Fruit fly (Drosophila melanogaster): ENCODE results near the gene nau.
A peak's percentile ranks its signal among the peaks of the same experiment; 100 is the strongest.

The nau gene

DNA sequence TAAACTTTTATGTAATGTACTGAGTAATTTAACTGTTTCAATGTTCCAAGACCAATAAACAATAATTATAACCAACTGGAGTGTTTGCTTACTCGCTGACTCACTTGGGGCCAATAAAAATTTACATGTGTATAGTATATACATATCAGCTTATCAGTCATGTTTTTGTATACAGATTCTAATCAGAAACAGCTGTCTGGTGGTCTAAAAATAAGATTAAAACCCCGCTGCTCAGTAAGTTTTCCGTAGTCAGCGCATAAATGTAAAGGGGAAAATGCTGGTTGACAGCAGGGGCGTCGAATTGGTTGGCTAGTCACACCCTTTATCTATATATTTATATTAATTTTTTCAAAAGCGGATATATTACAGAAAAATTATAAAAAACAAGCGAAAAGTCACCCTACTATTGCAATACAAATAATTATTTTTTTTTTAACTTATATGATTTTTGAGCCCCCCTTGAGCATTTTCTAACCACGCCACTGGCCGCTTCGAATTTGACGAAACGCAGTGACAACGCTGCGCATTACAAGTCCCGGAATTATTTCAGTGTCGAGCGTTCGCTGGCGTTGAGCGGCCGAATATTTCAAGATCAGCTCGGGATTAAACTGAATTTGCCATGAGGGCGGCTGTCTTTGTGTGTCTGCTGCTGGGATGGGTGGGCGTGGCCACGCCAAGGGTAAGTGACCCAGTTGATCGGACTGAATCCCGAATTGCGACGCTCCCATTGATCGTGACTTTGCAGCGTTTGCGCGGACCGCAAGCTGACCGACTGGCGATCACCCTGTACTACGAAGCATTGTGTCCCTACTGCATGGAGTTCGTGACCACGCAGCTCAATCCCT is 39.6 kb downstream of the nau start, which contains the start of gene GILT2:
Gene GILT2, plus strand, starts transcription at position 547 of the 845 bp plus-strand sequence.
- peak; percentile 89 for TF ChIP-seq noc (tag; optimal IDR thresholded peaks at IDR 0.05)

DNA sequence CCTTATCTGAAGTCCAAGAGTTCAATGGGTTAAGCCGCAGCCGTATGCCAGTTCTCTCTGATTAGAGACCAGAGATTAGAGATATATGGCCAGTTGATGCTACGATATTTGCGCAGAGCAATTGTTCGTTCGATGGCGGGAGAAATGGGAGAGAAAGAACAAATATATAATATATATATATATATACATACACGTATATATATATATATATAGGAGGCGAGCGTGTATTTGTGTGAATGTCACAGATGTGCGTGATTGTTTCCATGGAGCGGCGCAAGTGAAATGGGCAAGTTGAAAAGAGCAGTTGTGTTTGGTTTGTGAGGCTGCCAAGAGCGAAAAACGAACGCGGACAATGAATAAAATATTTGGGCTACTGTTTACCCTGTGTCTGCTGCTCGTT is 41.1 kb downstream of the nau start, which contains the start of gene GILT3:
Gene GILT3, plus strand, starts transcription at position 301 of the 400 bp plus-strand sequence.
- no peak for TF ChIP-seq noc (tag; optimal IDR thresholded peaks at IDR 0.05)

DNA sequence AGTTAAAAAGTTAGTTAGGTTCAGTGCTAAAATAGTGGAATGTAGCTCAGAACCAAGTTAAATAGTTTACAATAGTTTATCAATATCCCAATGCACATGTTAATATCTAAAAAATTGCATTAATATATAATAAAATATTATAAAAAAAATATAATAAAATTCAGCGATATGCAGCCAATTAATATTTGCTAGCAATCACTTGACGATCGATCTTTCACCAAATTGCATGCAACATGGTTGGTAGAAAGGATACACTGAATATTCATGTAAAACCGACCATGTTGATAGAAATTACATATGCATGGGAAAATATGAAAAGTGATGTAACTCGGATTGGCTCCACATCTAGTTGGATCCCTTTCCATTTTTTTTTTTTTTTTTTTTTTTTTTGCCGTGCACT is 42.5 kb downstream of the nau start:
- TF ChIP-seq noc (tag; optimal IDR thresholded peaks at IDR 0.05), result no peak

DNA sequence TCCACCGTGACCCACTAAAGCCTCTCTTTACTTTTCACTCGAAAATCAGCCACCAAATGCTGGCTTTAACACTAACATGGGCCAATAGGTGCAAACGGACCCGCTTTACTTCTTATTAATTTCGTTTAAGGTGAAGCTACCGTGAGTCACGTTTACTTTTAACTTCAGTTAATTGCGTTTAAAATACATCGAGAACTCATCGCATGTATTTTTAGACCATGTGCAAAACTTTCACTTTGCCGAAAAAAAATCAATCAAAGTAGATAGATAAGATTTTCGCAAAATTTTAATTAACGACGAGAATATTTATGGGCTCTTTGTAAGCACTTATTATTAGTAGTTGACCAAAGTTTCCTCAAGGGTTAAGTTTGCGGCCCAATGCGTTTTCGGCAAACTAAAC is 43.8 kb downstream of the nau start:
- no peak for TF ChIP-seq noc (tag; optimal IDR thresholded peaks at IDR 0.05)

DNA sequence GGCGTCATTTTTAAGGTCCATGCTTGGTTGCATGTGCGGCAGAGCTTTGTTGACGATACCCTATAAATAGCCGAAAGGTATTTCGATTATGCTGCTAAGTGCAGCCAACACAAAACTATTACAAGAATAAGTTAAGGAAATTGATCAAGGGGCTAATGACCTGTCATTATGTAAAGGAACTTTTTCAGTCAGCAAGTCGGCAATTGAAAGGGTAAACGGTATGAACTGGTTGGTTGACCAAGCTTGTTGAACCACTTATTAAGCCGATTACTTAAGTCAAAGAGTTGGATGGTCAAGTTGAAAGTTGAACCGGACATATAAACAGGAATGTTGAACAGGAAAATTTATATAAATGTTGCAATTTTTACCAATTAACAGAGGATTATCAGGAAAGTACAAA is 45.1 kb downstream of the nau start:
- no peak for TF ChIP-seq noc (tag; optimal IDR thresholded peaks at IDR 0.05)

DNA sequence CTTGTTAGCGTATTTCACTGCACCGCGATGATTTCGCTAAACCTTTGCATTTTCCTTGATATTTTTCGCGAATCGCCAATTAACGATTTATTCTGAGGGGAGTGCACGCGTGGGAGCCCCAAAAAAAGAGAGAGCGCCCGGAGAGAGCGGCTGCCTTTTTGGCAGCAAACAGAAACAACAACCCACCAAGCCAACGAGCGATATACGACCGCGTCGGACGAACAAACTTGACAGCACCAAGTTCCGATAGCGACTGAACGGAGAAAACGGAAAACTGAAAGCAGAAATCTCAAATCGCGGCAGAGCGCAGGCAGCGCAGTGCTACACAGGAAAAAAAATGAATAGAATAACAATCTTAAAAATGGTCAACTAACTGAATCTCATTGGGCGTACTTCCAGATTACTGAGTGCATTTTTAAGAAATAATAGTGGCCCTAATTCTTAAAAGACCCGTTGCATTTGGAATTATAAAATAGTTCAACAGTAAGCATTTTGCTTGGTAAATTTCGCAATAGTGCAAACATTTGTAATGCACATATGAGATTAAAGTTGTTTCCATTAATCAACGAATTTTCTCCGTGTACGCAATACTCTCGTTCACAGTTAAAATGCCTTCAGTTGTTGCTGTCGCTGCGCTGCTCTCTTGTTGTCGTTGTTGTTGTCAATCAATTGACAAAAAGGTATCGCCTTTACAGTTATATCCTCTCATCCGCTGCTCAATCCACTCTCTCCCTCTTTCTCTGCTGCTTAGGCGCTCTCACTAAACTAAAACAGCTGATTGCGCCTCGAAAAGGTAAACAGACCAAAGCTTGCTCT is 48.5 kb downstream of the nau start, which contains the start of gene CG31145:
Gene CG31145, minus strand, starts transcription at position 259 of the 816 bp plus-strand sequence.
- peak; percentile 99 for TF ChIP-seq noc (tag; optimal IDR thresholded peaks at IDR 0.05)

DNA sequence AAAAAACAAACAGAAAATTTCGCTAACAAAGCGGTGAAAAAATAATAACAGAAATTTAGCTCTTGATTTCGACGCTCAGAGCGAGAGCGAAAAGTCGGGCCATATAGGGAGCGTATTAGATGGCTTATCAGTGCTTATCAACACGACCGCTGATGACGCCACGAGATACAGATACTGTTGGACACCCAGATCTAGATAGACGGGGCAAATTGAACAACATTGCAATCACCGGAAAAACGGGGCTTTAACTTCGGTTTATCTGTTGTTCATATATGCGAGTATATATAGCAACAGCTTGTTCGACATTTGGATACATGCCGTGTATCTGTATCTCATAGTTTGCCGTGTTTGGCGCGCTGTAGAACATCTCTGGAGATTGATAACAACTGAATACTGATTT is 49.6 kb downstream of the nau start:
- peak; percentile 9 for TF ChIP-seq noc (tag; optimal IDR thresholded peaks at IDR 0.05)

DNA sequence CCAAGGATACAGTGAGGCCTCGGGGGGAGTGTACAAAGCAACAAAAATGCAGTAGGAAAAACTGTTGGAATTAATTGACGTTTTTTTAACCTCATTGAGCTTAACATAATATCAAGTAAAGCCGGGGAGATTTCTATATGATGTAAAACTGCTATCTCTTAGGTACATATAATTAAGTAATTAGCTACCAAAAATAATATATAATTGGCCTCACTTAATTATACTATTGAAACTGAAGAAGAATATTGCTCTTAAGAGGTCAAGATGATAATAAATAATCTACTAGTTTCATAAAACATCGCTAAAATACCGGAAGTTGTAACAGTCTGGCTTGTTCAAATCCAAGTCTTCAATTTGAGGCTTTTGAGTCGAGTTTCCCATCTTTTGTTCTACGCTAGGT is 50.7 kb downstream of the nau start:
- no peak for TF ChIP-seq noc (tag; optimal IDR thresholded peaks at IDR 0.05)

DNA sequence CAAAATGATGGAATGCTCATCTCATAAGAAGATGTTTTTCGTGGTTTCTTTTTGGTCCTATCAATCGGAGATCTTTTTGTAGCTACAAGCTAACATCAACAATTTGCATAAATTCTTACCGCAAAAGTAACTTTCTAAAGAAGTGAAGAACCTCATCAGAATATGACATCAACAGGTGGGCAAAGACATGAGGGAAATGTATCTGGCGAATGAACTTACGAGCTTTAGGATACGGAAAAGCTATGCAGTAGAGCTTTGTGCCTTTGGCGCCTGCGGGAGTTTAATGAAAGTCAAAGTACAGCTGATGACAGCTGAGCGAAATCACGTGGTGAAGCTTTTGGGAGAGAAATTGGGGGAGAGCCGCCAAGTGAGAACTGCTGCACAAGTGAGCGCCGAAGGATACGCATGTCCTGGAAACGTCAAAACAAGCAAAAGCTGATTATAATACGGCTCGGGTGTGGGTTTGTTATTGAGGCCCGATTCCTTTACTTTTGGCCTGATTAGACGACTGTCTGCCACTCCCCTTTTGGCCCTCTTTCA is 51.4 kb downstream of the nau start:
- TF ChIP-seq noc (tag; optimal IDR thresholded peaks at IDR 0.05), result no peak

DNA sequence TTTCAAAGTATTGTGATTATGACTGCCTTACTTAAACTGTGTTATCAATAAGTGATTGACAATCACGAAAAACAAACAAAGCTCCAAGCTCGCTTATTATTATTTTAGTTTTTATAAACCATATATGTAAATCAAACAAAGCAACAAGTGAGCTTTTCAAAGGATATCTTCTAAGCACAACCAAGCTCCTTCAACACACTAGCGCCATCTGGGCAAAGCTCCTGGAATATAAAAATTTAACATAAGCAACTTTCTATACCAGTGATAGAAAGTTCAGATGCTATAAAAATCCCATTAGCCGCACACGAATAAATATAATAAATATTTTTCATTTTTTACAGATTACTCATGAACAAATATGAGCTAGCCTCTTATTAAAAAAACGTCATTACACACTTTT is 53.7 kb downstream of the nau start:
- no peak for TF ChIP-seq noc (tag; optimal IDR thresholded peaks at IDR 0.05)

All from whole organism, larva.